Worm (Caenorhabditis elegans): ENCODE measurements around the gene unc-30.

DNA sequence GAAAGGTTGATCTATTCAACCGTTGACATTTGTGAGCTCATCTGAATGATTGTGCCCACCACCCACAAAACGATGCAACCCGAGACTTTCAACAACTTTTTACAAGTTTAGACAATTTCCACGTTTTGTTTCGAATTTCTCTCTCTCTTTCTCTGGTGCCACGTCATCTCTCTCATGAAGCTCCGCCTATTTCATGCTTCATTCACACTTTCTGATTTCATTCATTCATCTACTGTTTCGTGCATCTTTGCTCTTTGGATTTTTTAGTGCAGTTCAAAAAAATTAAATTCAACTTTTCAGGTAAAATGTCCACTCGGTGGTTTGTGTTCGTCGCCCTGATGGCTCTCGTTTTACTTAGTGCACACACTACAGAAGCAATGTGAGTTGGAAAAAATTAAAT lies 30.5 kb downstream of the unc-30 start, which contains the start of gene nlp-79:
- TF ChIP-seq ztf-4 (tag; optimal IDR thresholded peaks at IDR 0.05) (no peak), elt-3 (tag; optimal IDR thresholded peaks at IDR 0.05) (no peak), nhr-237 (tag; optimal IDR thresholded peaks at IDR 0.05) (no peak), nhr-23 (tag; optimal IDR thresholded peaks at IDR 0.05) (no peak), ceh-9 (tag; optimal IDR thresholded peaks at IDR 0.05) (no peak), nhr-76 (tag; optimal IDR thresholded peaks at IDR 0.05) (no peak), skn-1 (tag; optimal IDR thresholded peaks at IDR 0.05) (no peak), mml-1 (tag; optimal IDR thresholded peaks at IDR 0.05) (no peak), mdl-1 (tag; optimal IDR thresholded peaks at IDR 0.05) (no peak), ztf-11 (tag; optimal IDR thresholded peaks at IDR 0.05) (no peak), nfya-1 (tag; optimal IDR thresholded peaks at IDR 0.05; ENCODE audit: insufficient read depth) (no peak), nhr-11 (tag; optimal IDR thresholded peaks at IDR 0.05) (no peak), pqm-1 (tag; optimal IDR thresholded peaks at IDR 0.05) (no peak), nhr-77 (tag; optimal IDR thresholded peaks at IDR 0.05) (no peak)

Measured in whole organism, L3 larva.